Fruit fly (Drosophila melanogaster) whole organism, embryonic: ENCODE measurements around the gene CG31960.

Experiments
- ATbp ChIP-seq: fragments of 200-800 bp; sonication (Bioruptor generic); optimal IDR thresholded peaks from 2 replicates; lab custom pipeline; 2017; ENCODE audit warnings: missing biosample characterization, mild to moderate bottlenecking, missing genetic modification characterization, missing genetic modification reagents
- CG10543 ChIP-seq: fragments of 200-800 bp; sonication (Bioruptor generic); optimal IDR thresholded peaks from 3 replicates; lab custom pipeline; 2017; ENCODE audit warnings: missing biosample characterization, mild to moderate bottlenecking, missing genetic modification characterization, moderate library complexity
- CG11247 ChIP-seq: fragments of 200-800 bp; sonication (Bioruptor generic); IDR thresholded peaks from 2 replicates; pipeline ENCODE4 v1.3.6; 2022; ENCODE audit warnings: missing biosample characterization, missing genetic modification characterization
- CG12219 ChIP-seq: fragments of 200-800 bp; sonication (Bioruptor generic); optimal IDR thresholded peaks from 3 replicates; lab custom pipeline; 2018; ENCODE audit warnings: missing biosample characterization, mild to moderate bottlenecking, missing genetic modification characterization
- CG12391 ChIP-seq: fragments of 200-800 bp; sonication (Bioruptor generic); optimal IDR thresholded peaks from 3 replicates; lab custom pipeline; 2018; ENCODE audit warnings: missing biosample characterization, mild to moderate bottlenecking, missing genetic modification characterization, moderate library complexity
- CG13296 ChIP-seq: fragments of 200-800 bp; sonication (Bioruptor generic); optimal IDR thresholded peaks from 3 replicates; lab custom pipeline; 2018; ENCODE audit warnings: missing biosample characterization, mild to moderate bottlenecking, missing genetic modification characterization
- CG15073 ChIP-seq: fragments of 200-800 bp; sonication (Bioruptor generic); optimal IDR thresholded peaks from 2 replicates; lab custom pipeline; 2016; ENCODE audit warnings: missing biosample characterization, missing genetic modification characterization
- CG16863 ChIP-seq: fragments of 200-800 bp; sonication (Bioruptor generic); optimal IDR thresholded peaks from 3 replicates; lab custom pipeline; 2016; ENCODE audit warnings: missing biosample characterization, missing genetic modification characterization
- CG17568 ChIP-seq: fragments of 200-800 bp; sonication (Bioruptor generic); optimal IDR thresholded peaks from 2 replicates; lab custom pipeline; 2018; ENCODE audit warnings: missing biosample characterization, mild to moderate bottlenecking, missing genetic modification characterization, moderate library complexity
- CG2120 ChIP-seq: fragments of 200-800 bp; sonication (Bioruptor generic); optimal IDR thresholded peaks from 3 replicates; lab custom pipeline; 2016; ENCODE audit warnings: missing biosample characterization, missing genetic modification characterization
- CG31388 ChIP-seq: fragments of 200-800 bp; sonication (Bioruptor generic); optimal IDR thresholded peaks from 2 replicates; lab custom pipeline; 2016; ENCODE audit warnings: missing biosample characterization, missing genetic modification characterization
- CG33213 ChIP-seq: fragments of 200-800 bp; sonication (Bioruptor generic); optimal IDR thresholded peaks from 3 replicates; lab custom pipeline; 2016; ENCODE audit warnings: missing biosample characterization, missing genetic modification characterization
- CG3407 ChIP-seq: fragments of 200-800 bp; sonication (Bioruptor generic); optimal IDR thresholded peaks from 2 replicates; lab custom pipeline; 2018; ENCODE audit warnings: missing biosample characterization, mild to moderate bottlenecking, missing genetic modification characterization
- CG3726 ChIP-seq: fragments of 200-800 bp; sonication (Bioruptor generic); IDR thresholded peaks from 3 replicates; pipeline ENCODE4, ENCODE4 v1.3.6; 2022; ENCODE audit warnings: missing biosample characterization, missing genetic modification characterization
- CG4820 ChIP-seq: fragments of 200-800 bp; sonication (Bioruptor generic); optimal IDR thresholded peaks from 3 replicates; lab custom pipeline; 2016; ENCODE audit warnings: missing biosample characterization, missing genetic modification characterization
- CG6254 ChIP-seq: fragments of 200-800 bp; sonication (Bioruptor generic); optimal IDR thresholded peaks from 3 replicates; lab custom pipeline; 2017; ENCODE audit warnings: mild to moderate bottlenecking, missing biosample characterization, missing genetic modification reagents, missing genetic modification characterization
- CG8290 ChIP-seq, 3 experiments: fragments of 200-800 bp; sonication (Bioruptor generic); optimal IDR thresholded peaks; 2 replicates each; lab custom pipeline; 2016 to 2019; ENCODE audit warnings: missing biosample characterization in 3 of 3, missing genetic modification characterization in 3 of 3, mild to moderate bottlenecking in 2 of 3, moderate library complexity in 1 of 3
- CG8388 ChIP-seq: fragments of 200-800 bp; sonication (Bioruptor generic); optimal IDR thresholded peaks from 2 replicates; lab custom pipeline; 2019; ENCODE audit warnings: missing biosample characterization, mild to moderate bottlenecking, missing genetic modification characterization, moderate library complexity
- CHES-1-like ChIP-seq: fragments of 200-800 bp; sonication (Bioruptor generic); optimal IDR thresholded peaks from 2 replicates; lab custom pipeline; 2016; ENCODE audit warnings: missing biosample characterization, missing genetic modification characterization
- D19A ChIP-seq: fragments of 200-800 bp; optimal IDR thresholded peaks from 3 replicates; lab custom pipeline; 2019; ENCODE audit warnings: missing biosample characterization, mild to moderate bottlenecking, missing genetic modification characterization, moderate library complexity
- Fer2 ChIP-seq: fragments of 200-800 bp; sonication (Bioruptor generic); optimal IDR thresholded peaks from 2 replicates; lab custom pipeline; 2018; ENCODE audit warnings: missing biosample characterization, mild to moderate bottlenecking, missing genetic modification characterization, moderate library complexity
- Gsc ChIP-seq: fragments of 200-800 bp; sonication (Bioruptor generic); IDR thresholded peaks from 2 replicates; pipeline ENCODE4 v1.3.6; 2022; ENCODE audit warnings: missing biosample characterization, missing genetic modification characterization
- HLH4C ChIP-seq: fragments of 200-800 bp; sonication (Bioruptor generic); IDR thresholded peaks from 3 replicates; pipeline ENCODE4 v1.3.6; 2022; ENCODE audit warnings: missing biosample characterization, missing genetic modification characterization; ENCODE audit not compliant: partially characterized antibody
- Hr3 ChIP-seq: fragments of 200-800 bp; sonication (Bioruptor generic); optimal IDR thresholded peaks from 3 replicates; lab custom pipeline; 2016; ENCODE audit warnings: missing biosample characterization, missing genetic modification characterization
- Lhr ChIP-seq: fragments of 200-800 bp; sonication (Bioruptor generic); optimal IDR thresholded peaks from 3 replicates; lab custom pipeline; 2017; ENCODE audit warnings: mild to moderate bottlenecking, missing biosample characterization, missing genetic modification reagents, missing genetic modification characterization
- Lpt ChIP-seq: fragments of >200 bp; optimal IDR thresholded peaks from 2 replicates; lab custom pipeline; 2018; ENCODE audit warnings: missing biosample characterization, missing genetic modification characterization
- Nf-YA ChIP-seq: fragments of 200-800 bp; sonication (Bioruptor generic); IDR thresholded peaks from 2 replicates; pipeline ENCODE4 v1.3.6; 2022; ENCODE audit warnings: missing biosample characterization, missing genetic modification characterization
- Opbp ChIP-seq: fragments of 200-800 bp; sonication (Bioruptor generic); IDR thresholded peaks from 3 replicates; pipeline ENCODE4 v1.3.6; 2022; ENCODE audit warnings: missing biosample characterization, missing genetic modification characterization; ENCODE audit not compliant: partially characterized antibody
- Rfx ChIP-seq: fragments of 200-800 bp; sonication (Bioruptor generic); IDR thresholded peaks from 2 replicates; pipeline ENCODE4 v1.3.6; 2022; ENCODE audit warnings: missing biosample characterization, missing genetic modification characterization
- Sox102F ChIP-seq: fragments of 200-800 bp; sonication (Bioruptor generic); optimal IDR thresholded peaks from 2 replicates; lab custom pipeline; 2018; ENCODE audit warnings: missing biosample characterization, mild to moderate bottlenecking, missing genetic modification characterization, moderate library complexity
- Sry-δ ChIP-seq: fragments of 200-800 bp; sonication (Bioruptor generic); optimal IDR thresholded peaks from 2 replicates; lab custom pipeline; 2016; ENCODE audit warnings: missing biosample characterization, missing genetic modification characterization
- Taf1 ChIP-seq: fragments of 200-800 bp; sonication (Bioruptor generic); IDR thresholded peaks from 2 replicates; pipeline ENCODE4 v1.3.6; 2022; ENCODE audit warnings: missing biosample characterization, missing genetic modification characterization
- Trl ChIP-seq, 3 experiments: fragments of >200 bp in 2 of 3; fragments of 200-800 bp in 1 of 3; sonication (Bioruptor generic) in 1 of 3; optimal IDR thresholded peaks; 2 replicates in 1 of 3; 3 replicates in 2 of 3; lab custom pipeline; 2016 to 2017; ENCODE audit warnings: missing biosample characterization in 1 of 3, missing genetic modification characterization in 1 of 3
- abd-A ChIP-seq: fragments of 200-800 bp; sonication (Bioruptor generic); optimal IDR thresholded peaks from 3 replicates; lab custom pipeline; 2019; ENCODE audit warnings: missing biosample characterization, mild to moderate bottlenecking, missing genetic modification characterization, moderate library complexity
- chinmo ChIP-seq: fragments of 200-800 bp; sonication (Bioruptor generic); IDR thresholded peaks from 4 replicates; pipeline ENCODE4 v1.3.6; 2022; ENCODE audit warnings: missing biosample characterization, missing genetic modification characterization; ENCODE audit not compliant: partially characterized antibody
- en ChIP-seq: fragments of 200-800 bp; sonication (Bioruptor generic); optimal IDR thresholded peaks from 2 replicates; lab custom pipeline; 2016; ENCODE audit warnings: missing biosample characterization, missing genetic modification characterization
- eve ChIP-seq, 2 experiments: fragments of >200 bp; optimal IDR thresholded peaks; 2 replicates each; lab custom pipeline; 2017; ENCODE audit warnings: missing biosample characterization in 2 of 2, missing genetic modification characterization in 2 of 2
- jumu ChIP-seq: fragments of 200-800 bp; sonication (Bioruptor generic); optimal IDR thresholded peaks from 3 replicates; lab custom pipeline; 2016; ENCODE audit warnings: missing biosample characterization, missing genetic modification characterization
- lab ChIP-seq: fragments of 200-800 bp; sonication (Bioruptor generic); optimal IDR thresholded peaks from 3 replicates; lab custom pipeline; 2017; ENCODE audit warnings: missing biosample characterization, missing genetic modification characterization, mild to moderate bottlenecking, moderate library complexity, missing genetic modification reagents
- pan ChIP-seq, 4 experiments: fragments of >200 bp in 3 of 4; fragments of 200-800 bp in 1 of 4; sonication (Bioruptor generic) in 1 of 4; optimal IDR thresholded peaks in 3 of 4; IDR thresholded peaks in 1 of 4; 2 replicates each; pipeline versions ENCODE4 v1.3.6 to Lab custom; 2017 to 2022; ENCODE audit warnings: missing biosample characterization in 2 of 4, missing genetic modification characterization in 2 of 4, mixed read lengths in 1 of 4
- pfk ChIP-seq: fragments of 200-800 bp; sonication (Bioruptor generic); optimal IDR thresholded peaks from 2 replicates; lab custom pipeline; 2018; ENCODE audit warnings: missing biosample characterization, mild to moderate bottlenecking, missing genetic modification characterization, moderate library complexity
- phol ChIP-seq: fragments of 200-800 bp; sonication (Bioruptor generic); optimal IDR thresholded peaks from 3 replicates; lab custom pipeline; 2018; ENCODE audit warnings: missing biosample characterization, mild to moderate bottlenecking, missing genetic modification characterization, moderate library complexity
- seq ChIP-seq: fragments of 200-800 bp; sonication (Bioruptor generic); IDR thresholded peaks from 2 replicates; pipeline ENCODE4 v1.3.6; 2022; ENCODE audit warnings: missing biosample characterization, missing genetic modification characterization
- sima ChIP-seq: fragments of 200-800 bp; sonication (Bioruptor generic); optimal IDR thresholded peaks from 2 replicates; lab custom pipeline; 2016; ENCODE audit warnings: missing biosample characterization, missing genetic modification characterization
- stwl ChIP-seq: fragments of 200-800 bp; sonication (Bioruptor generic); optimal IDR thresholded peaks from 3 replicates; lab custom pipeline; 2018; ENCODE audit warnings: missing biosample characterization, mild to moderate bottlenecking, missing genetic modification characterization, moderate library complexity
- tgo ChIP-seq: fragments of 200-800 bp; sonication (Bioruptor generic); IDR thresholded peaks from 3 replicates; pipeline ENCODE4 v1.3.6; 2022; ENCODE audit warnings: missing biosample characterization, missing genetic modification characterization
- twi ChIP-seq: fragments of 200-800 bp; optimal IDR thresholded peaks from 2 replicates; lab custom pipeline; 2019; ENCODE audit warnings: missing biosample characterization, mild to moderate bottlenecking, missing genetic modification characterization, moderate library complexity
- unc-4 ChIP-seq: fragments of 200-800 bp; sonication (Bioruptor generic); IDR thresholded peaks from 2 replicates; pipeline ENCODE4 v1.3.6; 2022; ENCODE audit warnings: missing biosample characterization, missing genetic modification characterization; ENCODE audit not compliant: partially characterized antibody

The CG31960 gene

DNA sequence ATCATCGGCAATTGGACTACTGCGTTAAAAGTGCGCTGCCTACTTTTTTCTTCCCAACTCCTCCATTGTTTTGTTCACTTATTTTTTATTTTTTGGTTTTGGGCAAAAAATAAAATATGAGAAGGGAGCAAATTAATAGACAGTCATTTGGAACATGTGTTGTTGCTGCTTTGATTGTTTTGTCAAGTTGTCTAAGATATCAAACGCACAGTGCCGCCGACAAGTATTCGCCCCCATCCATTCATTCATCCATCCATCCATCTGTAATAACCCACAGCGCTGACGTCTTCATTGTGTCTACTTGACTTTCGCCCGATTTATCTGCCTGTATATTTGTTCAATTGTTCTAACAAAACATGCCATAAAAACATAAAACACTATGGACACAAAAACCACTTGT, 39.1 kb downstream of the CG31960 start:
- no peak for TF ChIP-seq CG2120 (GFP tag; lab: Kevin White, UChicago)
- peak; percentile 89 for TF ChIP-seq twi (tag; lab: Kevin White, UChicago)
- peak; percentile 69 for TF ChIP-seq CG8388 (GFP tag; lab: Kevin White, UChicago)
- TF ChIP-seq Sox102F (GFP tag; lab: Kevin White, UChicago), result no peak
- TF ChIP-seq pan (optimal IDR thresholded peaks at IDR 0.05; lab: Kevin White, UChicago), result peak in 1 of 2 experiments; percentile 37
- TF ChIP-seq pan (GFP tag; optimal IDR thresholded peaks at IDR 0.05 in 1 of 2, IDR thresholded peaks at IDR 0.05 in 1 of 2), result no peak

DNA sequence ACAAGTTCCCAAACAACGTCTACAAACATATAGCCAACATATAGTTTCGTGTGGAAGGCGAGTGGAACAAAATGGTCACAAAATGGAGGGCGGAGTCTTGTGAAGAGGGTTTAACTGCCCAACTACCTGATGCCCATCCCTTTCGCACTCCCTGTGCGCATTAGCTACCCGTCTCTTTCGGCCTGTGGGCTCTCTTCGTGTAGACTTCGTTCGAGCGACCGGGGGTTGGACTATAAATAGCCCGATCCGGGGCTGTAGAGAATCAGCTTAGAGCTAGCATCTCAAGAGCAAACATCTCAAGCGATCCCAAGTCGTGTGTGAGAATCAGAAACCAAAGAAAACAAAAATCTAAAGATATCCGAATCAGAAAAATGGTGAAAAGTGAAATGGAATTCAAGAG, 40.7 kb downstream of the CG31960 start, which contains the start of gene slp1:
Gene slp1, plus strand, starts transcription at position 263 of the 400 bp plus-strand sequence.
- no peak for TF ChIP-seq sima (GFP tag; lab: Kevin White, UChicago)
- no peak for TF ChIP-seq CG12391 (tag; lab: Kevin White, UChicago)
- TF ChIP-seq stwl (tag; lab: Kevin White, UChicago), result no peak
- TF ChIP-seq Lhr (GFP tag; lab: Kevin White, UChicago), result no peak
- no peak for TF ChIP-seq Taf1 (GFP tag; lab: Robert Waterston, UW)
- no peak for TF ChIP-seq CG11247
- TF ChIP-seq Sry-δ, result no peak
- peak in 1 of 2 experiments; percentile 30 for TF ChIP-seq Trl (optimal IDR thresholded peaks at IDR 0.05; lab: Kevin White, UChicago)
- TF ChIP-seq Trl (GFP tag; optimal IDR thresholded peaks at IDR 0.05; lab: Kevin White, UChicago), result no peak
- peak; percentile 3 for TF ChIP-seq pfk (GFP tag; lab: Kevin White, UChicago)
- TF ChIP-seq CG4820 (GFP tag; lab: Kevin White, UChicago), result no peak
- TF ChIP-seq CG3407 (GFP tag; lab: Kevin White, UChicago), result no peak
- TF ChIP-seq Lpt, result no peak
- no peak for TF ChIP-seq ATbp
- TF ChIP-seq Gsc, result no peak
- no peak for TF ChIP-seq jumu (GFP tag; lab: Kevin White, UChicago)
- TF ChIP-seq en, result no peak
- no peak for TF ChIP-seq unc-4 (GFP tag; lab: Robert Waterston, UW)
- TF ChIP-seq D19A (tag; lab: Kevin White, UChicago), result peak; percentile 1
- TF ChIP-seq CG16863 (GFP tag; lab: Kevin White, UChicago), result no peak
- no peak for TF ChIP-seq CG6254 (GFP tag; lab: Kevin White, UChicago)
- no peak for TF ChIP-seq Fer2 (tag; lab: Kevin White, UChicago)
- TF ChIP-seq tgo (GFP tag; lab: Robert Waterston, UW), result no peak
- no peak for TF ChIP-seq CG13296 (GFP tag; lab: Kevin White, UChicago)
- no peak for TF ChIP-seq CG31388 (GFP tag; lab: Kevin White, UChicago)
- 0 out of 4 replicates have a peak, but pooled peaks have one; percentile 44 for TF ChIP-seq chinmo
- TF ChIP-seq Nf-YA (GFP tag; lab: Robert Waterston, UW), result peak; percentile 54
- no peak for TF ChIP-seq CG12219 (GFP tag; lab: Kevin White, UChicago)
- TF ChIP-seq CG8290 (GFP tag; optimal IDR thresholded peaks at IDR 0.05; lab: Kevin White, UChicago), result no peak
- TF ChIP-seq CG8290 (tag; optimal IDR thresholded peaks at IDR 0.05; lab: Kevin White, UChicago), result no peak
- TF ChIP-seq CG15073 (GFP tag; lab: Kevin White, UChicago), result no peak
- TF ChIP-seq CG10543 (GFP tag; lab: Kevin White, UChicago), result no peak
- no peak for TF ChIP-seq Hr3
- no peak for TF ChIP-seq CG17568 (GFP tag; lab: Kevin White, UChicago)
- TF ChIP-seq eve (GFP tag; optimal IDR thresholded peaks at IDR 0.05; lab: Kevin White, UChicago), result no peak
- TF ChIP-seq Opbp, result peak; percentile 55; the same call in 2 of the 3 replicates
- TF ChIP-seq Rfx (GFP tag; lab: Robert Waterston, UW), result no peak
- TF ChIP-seq CG3726 (GFP tag; lab: Robert Waterston, UW), result no peak
- peak; percentile 0 for TF ChIP-seq phol (tag; lab: Kevin White, UChicago)
- TF ChIP-seq HLH4C (GFP tag; lab: Robert Waterston, UW), result no peak
- TF ChIP-seq CG33213 (GFP tag; lab: Kevin White, UChicago), result no peak
- peak; percentile 74 for TF ChIP-seq abd-A (tag; lab: Kevin White, UChicago)
- TF ChIP-seq CHES-1-like, result no peak
- TF ChIP-seq lab, result no peak
- TF ChIP-seq seq (GFP tag; lab: Robert Waterston, UW), result peak; percentile 93
